Fruit fly (Drosophila melanogaster) whole organism, pupa: Measurements from ENCODE around the gene CG6996.

Experiments
- CG13204 ChIP-seq: fragments of 200-800 bp; sonication (Bioruptor generic); optimal IDR thresholded peaks from 2 replicates; lab custom pipeline; 2018; ENCODE audit warnings: missing biosample characterization, mild to moderate bottlenecking, missing genetic modification characterization, moderate library complexity
- CG14655 ChIP-seq: fragments of 200-800 bp; sonication (Bioruptor generic); optimal IDR thresholded peaks from 3 replicates; lab custom pipeline; 2017; ENCODE audit warnings: mild to moderate bottlenecking, missing biosample characterization, missing genetic modification reagents, missing genetic modification characterization
- CG32121 ChIP-seq: fragments of 200-800 bp; sonication (Bioruptor generic); IDR thresholded peaks from 2 replicates; pipeline ENCODE4 v1.3.6; 2022; ENCODE audit warnings: missing biosample characterization, missing genetic modification characterization
- CG34367 ChIP-seq: fragments of 200-800 bp; sonication (Bioruptor generic); optimal IDR thresholded peaks from 2 replicates; lab custom pipeline; 2018; ENCODE audit warnings: missing biosample characterization, mild to moderate bottlenecking, missing genetic modification characterization
- CG8159 ChIP-seq: fragments of 200-800 bp; sonication (Bioruptor generic); optimal IDR thresholded peaks from 3 replicates; lab custom pipeline; 2018; ENCODE audit warnings: missing biosample characterization, mild to moderate bottlenecking, missing genetic modification characterization, moderate library complexity
- EcR ChIP-seq: fragments of 200-800 bp; sonication (Bioruptor generic); optimal IDR thresholded peaks from 3 replicates; lab custom pipeline; 2019; ENCODE audit warnings: missing biosample characterization, missing genetic modification characterization, mild to moderate bottlenecking, moderate library complexity, missing genetic modification reagents
- Pif1A ChIP-seq: fragments of 200-800 bp; sonication (Bioruptor generic); optimal IDR thresholded peaks from 3 replicates; lab custom pipeline; 2016; ENCODE audit warnings: missing biosample characterization, missing genetic modification characterization
- Snoo ChIP-seq: fragments of 200-800 bp; sonication (Bioruptor generic); optimal IDR thresholded peaks from 3 replicates; lab custom pipeline; 2017; ENCODE audit warnings: missing biosample characterization, mild to moderate bottlenecking, missing genetic modification characterization, inconsistent platforms
- fd96Ca ChIP-seq: fragments of 200-800 bp; sonication (Bioruptor generic); IDR thresholded peaks from 3 replicates; pipeline ENCODE4 v1.3.6; 2022; ENCODE audit warnings: missing biosample characterization, missing genetic modification characterization
- rn ChIP-seq: fragments of 200-800 bp; sonication (Bioruptor generic); IDR thresholded peaks from 2 replicates; pipeline ENCODE4 v1.3.6; 2022; ENCODE audit warnings: missing biosample characterization, missing genetic modification characterization

DNA sequence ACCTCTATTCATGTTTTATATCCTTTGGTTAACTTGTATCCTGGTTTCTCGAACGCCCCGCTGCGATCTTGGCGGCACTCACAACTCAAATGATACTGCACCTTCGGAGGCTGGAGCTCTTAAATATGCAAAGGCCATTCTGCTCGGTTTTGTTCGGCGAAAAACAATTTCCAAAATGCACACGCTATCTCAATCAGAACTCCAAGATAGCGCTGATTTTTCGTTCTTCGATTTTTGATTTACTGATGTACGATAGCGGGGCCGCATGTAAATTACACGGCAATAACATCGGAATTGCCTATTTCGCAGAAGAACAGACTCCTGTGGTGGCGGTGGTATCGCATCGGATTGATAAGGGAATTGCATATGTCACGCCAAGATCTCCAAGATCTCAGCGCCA, 4.7 kb downstream of the CG6996 start, which contains the start of gene CG7017:
- no peak for TF ChIP-seq CG14655 (GFP tag; lab: Kevin White, UChicago)
- no peak for TF ChIP-seq CG8159 (tag; lab: Kevin White, UChicago)
- TF ChIP-seq Pif1A (GFP tag; lab: Kevin White, UChicago) = no peak
- no peak for TF ChIP-seq CG32121 (GFP tag; lab: Robert Waterston, UW)
- TF ChIP-seq rn = no peak
- no peak for TF ChIP-seq CG13204 (GFP tag; lab: Kevin White, UChicago)
- no peak for TF ChIP-seq EcR (GFP tag; lab: Kevin White, UChicago)
- no peak for TF ChIP-seq Snoo (tag; lab: Kevin White, UChicago)
- no peak for TF ChIP-seq fd96Ca
- TF ChIP-seq CG34367 = no peak
